Fruit fly (Drosophila melanogaster) whole organism, wandering third instar larva: ENCODE results near the gene galla-2.

Source experiments
- Abd-B ChIP-seq: fragments of >200 bp; optimal IDR thresholded peaks from 2 replicates; lab custom pipeline; 2017; ENCODE audit warnings: missing biosample characterization, missing genetic modification characterization
- Dfd ChIP-seq: fragments of >200 bp; optimal IDR thresholded peaks from 2 replicates; lab custom pipeline; 2017; ENCODE audit warnings: missing biosample characterization, missing genetic modification characterization
- Dif ChIP-seq: fragments of 200-275, 200-300 bp; sonication (Bioruptor generic); optimal IDR thresholded peaks from 2 replicates; lab custom pipeline; 2018; ENCODE audit warnings: missing biosample characterization, missing genetic modification characterization; ENCODE audit not compliant: partially characterized antibody
- Vsx2 ChIP-seq: fragments of 200-300, 225-300 bp; sonication (Bioruptor generic); optimal IDR thresholded peaks from 2 replicates; lab custom pipeline; 2018; ENCODE audit warnings: missing biosample characterization, missing genetic modification characterization; ENCODE audit not compliant: partially characterized antibody
- br ChIP-seq: fragments of 200-800 bp; sonication (Bioruptor generic); optimal IDR thresholded peaks from 2 replicates; lab custom pipeline; 2016; ENCODE audit warnings: missing biosample characterization, missing genetic modification characterization
- brk ChIP-seq: fragments of 200-800 bp; sonication (Bioruptor generic); optimal IDR thresholded peaks from 2 replicates; lab custom pipeline; 2016; ENCODE audit warnings: missing biosample characterization, mild to moderate bottlenecking, missing genetic modification characterization
- dl ChIP-seq, 2 experiments: fragments of 175-275, 200-275 bp in 1 of 2; fragments of 200-275 bp in 1 of 2; sonication (Bioruptor generic); optimal IDR thresholded peaks; lab custom pipeline; 2018; ENCODE audit warnings: mild to moderate bottlenecking in 2 of 2, missing biosample characterization in 2 of 2, missing genetic modification characterization in 2 of 2, moderate library complexity in 2 of 2; ENCODE audit not compliant: partially characterized antibody in 2 of 2, insufficient read depth in 1 of 2
- lola ChIP-seq: fragments of >200 bp; optimal IDR thresholded peaks from 2 replicates; lab custom pipeline; 2017; ENCODE audit warnings: missing biosample characterization, missing genetic modification characterization
- pan ChIP-seq: fragments of >200 bp; optimal IDR thresholded peaks from 2 replicates; lab custom pipeline; 2017
- psq ChIP-seq: fragments of 200-800 bp; sonication (Bioruptor generic); optimal IDR thresholded peaks from 3 replicates; lab custom pipeline; 2017; ENCODE audit warnings: missing biosample characterization, mild to moderate bottlenecking, missing genetic modification characterization, moderate library complexity
- sv ChIP-seq: fragments of 200-800 bp; sonication (Bioruptor generic); optimal IDR thresholded peaks from 3 replicates; lab custom pipeline; 2016; ENCODE audit warnings: missing biosample characterization, missing genetic modification characterization
- tai ChIP-seq: sonication (Bioruptor generic); optimal IDR thresholded peaks from 2 replicates; lab custom pipeline; 2016; ENCODE audit warnings: missing biosample characterization, missing genetic modification characterization
- usp ChIP-seq: fragments of >200 bp; optimal IDR thresholded peaks from 2 replicates; lab custom pipeline; 2017; ENCODE audit warnings: missing biosample characterization, missing genetic modification characterization
- woc ChIP-seq: sonication (Bioruptor generic); optimal IDR thresholded peaks from 2 replicates; lab custom pipeline; 2016; ENCODE audit warnings: missing biosample characterization, mild to moderate bottlenecking, missing genetic modification characterization

dm6 chr3L:10848712-10849377 is 33.8 kb upstream of the galla-2 start:
- no peak for TF ChIP-seq pan
- no peak for TF ChIP-seq sv (GFP tag; lab: Kevin White, UChicago)
- TF ChIP-seq dl (GFP tag; optimal IDR thresholded peaks at IDR 0.05; lab: Kevin White, UChicago; ENCODE audit: insufficient read depth in 1 of 2, partially characterized antibody in 2 of 2) = no peak
- no peak for TF ChIP-seq usp (GFP tag; lab: Kevin White, UChicago)
- no peak for TF ChIP-seq Dif (GFP tag; lab: Kevin White, UChicago)
- TF ChIP-seq br = no peak
- no peak for TF ChIP-seq tai (GFP tag; lab: Kevin White, UChicago)
- no peak for TF ChIP-seq woc
- no peak for TF ChIP-seq Vsx2 (GFP tag; lab: Kevin White, UChicago)
- no peak for TF ChIP-seq brk (GFP tag; lab: Kevin White, UChicago)
- TF ChIP-seq Abd-B (GFP tag; lab: Kevin White, UChicago) = no peak
- TF ChIP-seq lola (GFP tag; lab: Kevin White, UChicago) = no peak
- TF ChIP-seq psq (GFP tag; lab: Kevin White, UChicago) = no peak
- no peak for TF ChIP-seq Dfd (GFP tag; lab: Kevin White, UChicago)
